Fruit fly (Drosophila melanogaster): ENCODE results near the gene js.

js gene

DNA sequence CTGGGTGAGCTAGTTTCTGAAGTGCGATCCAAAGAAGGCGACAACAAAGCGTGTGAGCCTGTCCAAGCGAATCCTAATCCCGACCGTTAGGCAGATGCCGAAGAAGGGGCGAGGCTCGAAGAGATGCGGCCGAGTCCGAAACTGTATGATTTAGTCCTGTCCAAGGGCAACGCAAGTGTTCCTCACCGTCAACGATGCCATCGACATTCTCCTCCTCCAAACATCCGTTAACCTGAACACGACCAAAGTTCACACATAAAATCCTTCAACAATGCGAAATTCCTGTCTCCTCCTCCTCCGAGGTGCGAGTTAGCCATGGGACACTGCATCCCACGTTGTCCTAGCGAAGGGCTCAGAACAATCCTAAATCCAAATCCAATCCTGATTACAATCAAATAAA is 28.6 kb downstream of the js start, which contains the start of gene Sulf1:
TSS of gene Sulf1 (minus strand) at position 101 of the 400 bp plus-strand sequence.
- no peak for TF ChIP-seq fru (GFP tag; optimal IDR thresholded peaks at IDR 0.05)
- TF ChIP-seq ey (GFP tag; optimal IDR thresholded peaks at IDR 0.05) = no peak
- no peak for TF ChIP-seq dl (GFP tag; optimal IDR thresholded peaks at IDR 0.05; ENCODE audit: insufficient read depth in 1 of 2, partially characterized antibody in 2 of 2)
- no peak for TF ChIP-seq Hnf4 (GFP tag; optimal IDR thresholded peaks at IDR 0.05)
- TF ChIP-seq OdsH (GFP tag; optimal IDR thresholded peaks at IDR 0.05) = no peak
- no peak for TF ChIP-seq Myc (optimal IDR thresholded peaks at IDR 0.05)
- TF ChIP-seq N (GFP tag; optimal IDR thresholded peaks at IDR 0.05) = no peak
- no peak for TF ChIP-seq usp (GFP tag; optimal IDR thresholded peaks at IDR 0.05)
- TF ChIP-seq Hr78 (GFP tag; optimal IDR thresholded peaks at IDR 0.05) = no peak
- TF ChIP-seq dmrt93B (GFP tag; optimal IDR thresholded peaks at IDR 0.05) = no peak

DNA sequence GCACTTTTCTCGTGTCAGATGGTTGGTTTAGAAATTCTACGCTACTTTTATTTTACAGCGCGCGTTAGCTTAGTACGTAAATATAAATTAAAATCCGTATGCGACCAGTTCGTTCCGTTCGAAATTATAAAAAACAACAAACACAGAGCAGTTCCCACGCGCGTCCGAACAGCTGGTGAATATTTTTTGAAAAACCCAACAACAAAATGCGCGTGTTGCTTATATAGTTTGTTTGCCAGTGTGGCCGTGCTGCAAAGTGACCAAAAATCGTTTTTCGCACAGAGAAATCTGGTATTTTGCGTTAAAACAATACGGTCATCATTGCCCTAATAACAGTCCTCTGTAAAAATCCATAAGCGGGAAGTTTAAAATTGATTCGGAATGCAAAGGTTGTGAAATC is 29.8 kb downstream of the js start:
- no peak for TF ChIP-seq CG9705 (GFP tag; optimal IDR thresholded peaks at IDR 0.05)
- no peak for TF ChIP-seq pan (optimal IDR thresholded peaks at IDR 0.05)
- TF ChIP-seq ey (GFP tag; optimal IDR thresholded peaks at IDR 0.05) = no peak
- peak; percentile 18 for TF ChIP-seq Sp1 (GFP tag; optimal IDR thresholded peaks at IDR 0.05)
- no peak for TF ChIP-seq HLH106 (tag; optimal IDR thresholded peaks at IDR 0.05)
- peak; percentile 33 for TF ChIP-seq Hr83 (GFP tag; optimal IDR thresholded peaks at IDR 0.05; ENCODE audit: poor library complexity, severe bottlenecking)
- TF ChIP-seq tai (GFP tag; optimal IDR thresholded peaks at IDR 0.05) = no peak
- TF ChIP-seq usp (GFP tag; optimal IDR thresholded peaks at IDR 0.05) = no peak
- no peak for TF ChIP-seq Hr78 (GFP tag; optimal IDR thresholded peaks at IDR 0.05)
- TF ChIP-seq fru (GFP tag; optimal IDR thresholded peaks at IDR 0.05) = no peak
- TF ChIP-seq dmrt93B (GFP tag; optimal IDR thresholded peaks at IDR 0.05) = no peak
- TF ChIP-seq CrebA (GFP tag; optimal IDR thresholded peaks at IDR 0.05; ENCODE audit: borderline replicate concordance) = no peak
- TF ChIP-seq woc (GFP tag; optimal IDR thresholded peaks at IDR 0.05) = no peak
- no peak for TF ChIP-seq dl (GFP tag; optimal IDR thresholded peaks at IDR 0.05; ENCODE audit: insufficient read depth in 1 of 2, partially characterized antibody in 2 of 2)
- no peak for TF ChIP-seq Rel (GFP tag; optimal IDR thresholded peaks at IDR 0.05)
- peak; percentile 67 for TF ChIP-seq Rel (tag; optimal IDR thresholded peaks at IDR 0.05)
- no peak for TF ChIP-seq GATAd (GFP tag; optimal IDR thresholded peaks at IDR 0.05)
- no peak for TF ChIP-seq sv (GFP tag; optimal IDR thresholded peaks at IDR 0.05)
- TF ChIP-seq jim (GFP tag; optimal IDR thresholded peaks at IDR 0.05) = peak; percentile 33
- peak; percentile 50 for TF ChIP-seq h (GFP tag; optimal IDR thresholded peaks at IDR 0.05)
- no peak for TF ChIP-seq Mio (GFP tag; optimal IDR thresholded peaks at IDR 0.05)
- no peak for TF ChIP-seq brk (GFP tag; optimal IDR thresholded peaks at IDR 0.05)
- no peak for TF ChIP-seq Vsx2 (GFP tag; optimal IDR thresholded peaks at IDR 0.05; ENCODE audit: partially characterized antibody)
- TF ChIP-seq foxo (GFP tag; optimal IDR thresholded peaks at IDR 0.05) = peak in 1 of 2 experiments; percentile 15
- TF ChIP-seq Abd-B (GFP tag; optimal IDR thresholded peaks at IDR 0.05) = no peak
- TF ChIP-seq Myc (optimal IDR thresholded peaks at IDR 0.05) = no peak

DNA sequence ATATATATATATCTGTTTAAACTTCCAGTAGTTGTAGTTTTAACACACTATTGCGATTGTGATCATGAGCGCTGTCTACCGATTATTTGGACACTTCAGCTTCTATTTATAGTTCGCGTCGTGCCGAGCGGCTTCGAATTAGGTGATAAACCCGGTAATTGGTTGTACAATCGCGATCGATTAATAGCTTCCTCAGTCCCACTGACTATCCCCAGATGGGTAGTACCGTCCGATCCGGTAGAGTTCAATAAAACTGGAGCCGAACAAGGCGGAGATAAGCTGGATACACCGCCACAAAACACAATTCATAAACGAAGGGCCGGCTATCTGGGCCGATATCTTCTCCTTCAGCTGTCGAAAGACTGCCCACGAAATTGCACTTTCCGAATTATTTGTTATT is 30.2 kb downstream of the js start:
- no peak for TF ChIP-seq usp (GFP tag; optimal IDR thresholded peaks at IDR 0.05)
- no peak for TF ChIP-seq CG9705 (GFP tag; optimal IDR thresholded peaks at IDR 0.05)
- no peak for TF ChIP-seq N (GFP tag; optimal IDR thresholded peaks at IDR 0.05)
- no peak for TF ChIP-seq pan (optimal IDR thresholded peaks at IDR 0.05)
- no peak for TF ChIP-seq fru (GFP tag; optimal IDR thresholded peaks at IDR 0.05)
- no peak for TF ChIP-seq Hr83 (GFP tag; optimal IDR thresholded peaks at IDR 0.05; ENCODE audit: poor library complexity, severe bottlenecking)
- TF ChIP-seq Hr78 (GFP tag; optimal IDR thresholded peaks at IDR 0.05) = no peak
- no peak for TF ChIP-seq tai (GFP tag; optimal IDR thresholded peaks at IDR 0.05)
- TF ChIP-seq psq (GFP tag; optimal IDR thresholded peaks at IDR 0.05) = no peak
- TF ChIP-seq brk (GFP tag; optimal IDR thresholded peaks at IDR 0.05) = no peak
- TF ChIP-seq sv (GFP tag; optimal IDR thresholded peaks at IDR 0.05) = no peak
- TF ChIP-seq Myc (optimal IDR thresholded peaks at IDR 0.05) = no peak
- no peak for TF ChIP-seq Hnf4 (GFP tag; optimal IDR thresholded peaks at IDR 0.05)
- TF ChIP-seq OdsH (GFP tag; optimal IDR thresholded peaks at IDR 0.05) = no peak

DNA sequence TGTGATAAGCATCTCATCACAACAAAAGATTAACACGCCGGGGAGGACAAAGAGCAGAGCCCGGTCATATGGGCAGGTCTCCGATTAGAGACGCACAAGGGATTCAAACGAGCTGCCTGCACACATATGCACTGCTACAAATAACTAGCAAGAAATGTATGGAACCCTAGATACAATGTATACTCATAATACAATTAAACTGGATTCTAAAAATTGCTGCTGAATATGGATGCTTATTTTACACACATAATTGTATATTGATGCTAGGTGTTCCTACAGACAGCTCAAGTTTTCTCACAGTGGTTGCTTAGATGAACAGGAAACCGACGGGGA is 31.1 kb downstream of the js start:
- TF ChIP-seq Rel (GFP tag; optimal IDR thresholded peaks at IDR 0.05) (no peak), Rel (tag; optimal IDR thresholded peaks at IDR 0.05) (no peak), dmrt93B (GFP tag; optimal IDR thresholded peaks at IDR 0.05) (no peak), Hr78 (GFP tag; optimal IDR thresholded peaks at IDR 0.05) (no peak), Dfd (GFP tag; optimal IDR thresholded peaks at IDR 0.05) (no peak), CG32264 (GFP tag; optimal IDR thresholded peaks at IDR 0.05) (no peak), rgr (GFP tag; optimal IDR thresholded peaks at IDR 0.05) (peak; percentile 46), GATAd (GFP tag; optimal IDR thresholded peaks at IDR 0.05) (no peak), CG9705 (GFP tag; optimal IDR thresholded peaks at IDR 0.05) (no peak), jim (GFP tag; optimal IDR thresholded peaks at IDR 0.05) (no peak), h (GFP tag; optimal IDR thresholded peaks at IDR 0.05) (peak; percentile 47), foxo (GFP tag; optimal IDR thresholded peaks at IDR 0.05) (peak in 1 of 2 experiments; percentile 36), Hnf4 (GFP tag; optimal IDR thresholded peaks at IDR 0.05) (no peak), Vsx2 (GFP tag; optimal IDR thresholded peaks at IDR 0.05; ENCODE audit: partially characterized antibody) (no peak), dsf (GFP tag; optimal IDR thresholded peaks at IDR 0.05; ENCODE audit: borderline replicate concordance) (no peak), Mio (GFP tag; optimal IDR thresholded peaks at IDR 0.05) (no peak), sv (GFP tag; optimal IDR thresholded peaks at IDR 0.05) (no peak), Myc (optimal IDR thresholded peaks at IDR 0.05) (no peak), OdsH (GFP tag; optimal IDR thresholded peaks at IDR 0.05) (peak; percentile 5), Jra (GFP tag; optimal IDR thresholded peaks at IDR 0.05) (no peak), Hr83 (GFP tag; optimal IDR thresholded peaks at IDR 0.05; ENCODE audit: poor library complexity, severe bottlenecking) (no peak), CrebA (GFP tag; optimal IDR thresholded peaks at IDR 0.05; ENCODE audit: borderline replicate concordance) (no peak), br (GFP tag; optimal IDR thresholded peaks at IDR 0.05) (peak; percentile 6), psq (GFP tag; optimal IDR thresholded peaks at IDR 0.05) (no peak), tai (GFP tag; optimal IDR thresholded peaks at IDR 0.05) (no peak), usp (GFP tag; optimal IDR thresholded peaks at IDR 0.05) (no peak), Abd-B (GFP tag; optimal IDR thresholded peaks at IDR 0.05) (no peak), dl (GFP tag; optimal IDR thresholded peaks at IDR 0.05; ENCODE audit: insufficient read depth in 1 of 2, partially characterized antibody in 2 of 2) (no peak), Sp1 (GFP tag; optimal IDR thresholded peaks at IDR 0.05) (no peak), fru (GFP tag; optimal IDR thresholded peaks at IDR 0.05) (peak; percentile 37), N (GFP tag; optimal IDR thresholded peaks at IDR 0.05) (no peak), HLH106 (tag; optimal IDR thresholded peaks at IDR 0.05) (no peak), Dif (GFP tag; optimal IDR thresholded peaks at IDR 0.05; ENCODE audit: partially characterized antibody) (no peak), lola (GFP tag; optimal IDR thresholded peaks at IDR 0.05) (no peak), woc (GFP tag; optimal IDR thresholded peaks at IDR 0.05) (no peak)
